Worm (Caenorhabditis elegans) whole organism, mixed stage, embryonic: Measurements from ENCODE around the gene srj-44.

Experiments used
- M03D4.4 ChIP-seq: sonication (generic microtip); optimal IDR thresholded peaks from 2 replicates; lab custom pipeline; 2017; ENCODE audit warnings: mild to moderate bottlenecking, missing genetic modification characterization, missing compliant biosample characterization
- bed-3 ChIP-seq: fragments of 200-800 bp; sonication (Bioruptor generic); optimal IDR thresholded peaks from 3 replicates; lab custom pipeline; 2018; ENCODE audit warnings: mild to moderate bottlenecking, missing genetic modification characterization, moderate library complexity, missing compliant biosample characterization
- blmp-1 ChIP-seq: fragments of 150-350 bp; optimal IDR thresholded peaks from 2 replicates; lab custom pipeline; 2014; ENCODE audit warnings: missing biosample characterization, missing genetic modification characterization
- ceh-39 ChIP-seq: fragments of 150-350 bp; optimal IDR thresholded peaks from 2 replicates; lab custom pipeline; 2014; ENCODE audit warnings: missing biosample characterization, missing genetic modification characterization
- ceh-83 ChIP-seq: fragments of 200-800 bp; sonication (Bioruptor generic); optimal IDR thresholded peaks from 2 replicates; lab custom pipeline; 2018; ENCODE audit warnings: mild to moderate bottlenecking, missing genetic modification characterization, missing compliant biosample characterization
- ces-1 ChIP-seq: fragments of 150-350 bp; optimal IDR thresholded peaks from 2 replicates; lab custom pipeline; 2014; ENCODE audit warnings: missing biosample characterization, missing genetic modification reagents, missing genetic modification characterization
- cnd-1 ChIP-seq: fragments of 200-800 bp; sonication (Bioruptor generic); optimal IDR thresholded peaks from 2 replicates; lab custom pipeline; 2018; ENCODE audit warnings: mild to moderate bottlenecking, missing genetic modification characterization, missing compliant biosample characterization
- elt-1 ChIP-seq: sonication (generic microtip); optimal IDR thresholded peaks from 2 replicates; lab custom pipeline; 2017; ENCODE audit warnings: missing genetic modification characterization, mild to moderate bottlenecking, missing compliant biosample characterization, antibody characterized with exemption, moderate library complexity, borderline replicate concordance; ENCODE audit not compliant: insufficient read depth
- elt-3 ChIP-seq: fragments of 150-350 bp; optimal IDR thresholded peaks from 2 replicates; lab custom pipeline; 2014; ENCODE audit warnings: missing biosample characterization, missing genetic modification characterization
- flh-1 ChIP-seq: fragments of 200-800 bp; sonication (Bioruptor generic); optimal IDR thresholded peaks from 2 replicates; lab custom pipeline; 2018; ENCODE audit warnings: mild to moderate bottlenecking, missing genetic modification characterization, moderate library complexity, missing compliant biosample characterization
- ham-2 ChIP-seq: fragments of 200-800 bp; sonication (Bioruptor generic); optimal IDR thresholded peaks from 2 replicates; lab custom pipeline; 2018; ENCODE audit warnings: mild to moderate bottlenecking, missing genetic modification characterization, missing compliant biosample characterization
- hlh-1 ChIP-seq: fragments of 150-350 bp; optimal IDR thresholded peaks from 2 replicates; lab custom pipeline; 2014; ENCODE audit warnings: missing biosample characterization, missing genetic modification reagents, missing genetic modification characterization
- lin-13 ChIP-seq: fragments of 150-350 bp; optimal IDR thresholded peaks from 2 replicates; lab custom pipeline; 2014; ENCODE audit warnings: missing biosample characterization, missing genetic modification characterization
- lin-32 ChIP-seq: fragments of 200-800 bp; sonication (Bioruptor generic); optimal IDR thresholded peaks from 2 replicates; lab custom pipeline; 2018; ENCODE audit warnings: mild to moderate bottlenecking, missing genetic modification characterization, missing compliant biosample characterization
- lsy-2 ChIP-seq: fragments of 150-350 bp; optimal IDR thresholded peaks from 2 replicates; lab custom pipeline; 2014; ENCODE audit warnings: missing biosample characterization, missing genetic modification characterization
- mab-5 ChIP-seq: fragments of 150-350 bp; optimal IDR thresholded peaks from 2 replicates; lab custom pipeline; 2014; ENCODE audit warnings: missing biosample characterization, missing genetic modification characterization
- mep-1 ChIP-seq: fragments of 150-350 bp; optimal IDR thresholded peaks from 2 replicates; lab custom pipeline; 2017; ENCODE audit warnings: missing biosample characterization, missing genetic modification reagents, missing genetic modification characterization, inconsistent platforms
- mls-2 ChIP-seq: sonication (generic microtip); optimal IDR thresholded peaks from 2 replicates; lab custom pipeline; 2016; ENCODE audit warnings: mild to moderate bottlenecking, missing genetic modification characterization, moderate library complexity, missing compliant biosample characterization
- nhr-12 ChIP-seq: fragments of 150-350 bp; optimal IDR thresholded peaks from 2 replicates; lab custom pipeline; 2014; ENCODE audit warnings: missing biosample characterization, missing genetic modification characterization
- nhr-2 ChIP-seq: fragments of 150-350 bp; optimal IDR thresholded peaks from 2 replicates; lab custom pipeline; 2014; ENCODE audit warnings: missing biosample characterization, missing genetic modification characterization
- nhr-237 ChIP-seq: fragments of 150-350 bp; optimal IDR thresholded peaks from 2 replicates; lab custom pipeline; 2014; ENCODE audit warnings: missing biosample characterization, missing genetic modification characterization
- nhr-28 ChIP-seq: fragments of 150-350 bp; optimal IDR thresholded peaks from 2 replicates; lab custom pipeline; 2014; ENCODE audit warnings: missing biosample characterization, missing genetic modification characterization
- nhr-76 ChIP-seq: sonication (generic microtip); optimal IDR thresholded peaks from 2 replicates; lab custom pipeline; 2017; ENCODE audit warnings: missing biosample characterization, missing genetic modification characterization
- pha-4 ChIP-seq: fragments of 150-350 bp; optimal IDR thresholded peaks from 2 replicates; lab custom pipeline; 2018; ENCODE audit warnings: missing biosample characterization, missing genetic modification reagents, missing genetic modification characterization
- snpc-4 ChIP-seq: fragments of 150-350 bp; optimal IDR thresholded peaks from 2 replicates; lab custom pipeline; 2014; ENCODE audit warnings: missing biosample characterization, missing genetic modification characterization
- sptf-1 ChIP-seq: sonication (generic microtip); optimal IDR thresholded peaks from 2 replicates; lab custom pipeline; 2017; ENCODE audit warnings: mild to moderate bottlenecking, missing genetic modification characterization, moderate library complexity, missing compliant biosample characterization
- tbx-8 ChIP-seq: fragments of 200-800 bp; sonication (Bioruptor generic); optimal IDR thresholded peaks from 2 replicates; lab custom pipeline; 2018; ENCODE audit warnings: mild to moderate bottlenecking, missing genetic modification characterization, moderate library complexity, missing compliant biosample characterization
- unc-39 ChIP-seq: fragments of 150-350 bp; optimal IDR thresholded peaks from 2 replicates; lab custom pipeline; 2014; ENCODE audit warnings: missing biosample characterization, missing genetic modification characterization
- unc-62 ChIP-seq: fragments of 150-350 bp; optimal IDR thresholded peaks from 2 replicates; lab custom pipeline; 2014; ENCODE audit warnings: missing biosample characterization, missing genetic modification reagents, missing genetic modification characterization
- zip-8 ChIP-seq: fragments of 150-350 bp; optimal IDR thresholded peaks from 2 replicates; lab custom pipeline; 2014; ENCODE audit warnings: missing biosample characterization, missing genetic modification characterization
- ztf-11 ChIP-seq: fragments of 150-350 bp; optimal IDR thresholded peaks from 2 replicates; lab custom pipeline; 2014; ENCODE audit warnings: missing biosample characterization, missing genetic modification characterization

The srj-44 gene

DNA sequence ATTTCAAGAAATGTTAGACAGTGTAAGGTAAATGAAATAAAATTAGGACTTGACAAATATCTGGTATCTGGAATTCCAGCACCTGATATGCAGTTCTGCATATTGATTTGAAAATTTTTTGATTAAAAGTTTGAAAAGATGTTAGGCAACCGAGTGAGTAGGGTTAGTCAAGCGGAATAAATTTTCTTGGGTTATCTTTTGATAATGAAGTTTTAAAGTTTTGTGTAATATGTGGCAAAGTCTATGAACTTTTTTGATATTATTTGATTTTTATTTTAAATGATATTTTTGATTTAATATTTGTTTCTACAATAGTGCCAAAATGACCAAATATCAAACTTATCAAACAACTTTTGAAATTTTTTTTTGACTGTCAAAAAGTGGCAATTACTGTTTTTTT, 23.8 kb upstream of the srj-44 start, which contains the start of gene srh-241:
Gene srh-241, minus strand, starts transcription at position 101 of the 400 bp plus-strand sequence.
- TF ChIP-seq bed-3 (GFP tag; lab: Kevin White, UChicago), result no peak
- TF ChIP-seq nhr-237 (tag; lab: Kevin White, UChicago), result no peak
- TF ChIP-seq unc-39, result no peak
- TF ChIP-seq nhr-2 (tag; lab: Kevin White, UChicago), result no peak
- no peak for TF ChIP-seq mep-1 (tag; lab: Kevin White, UChicago)
- no peak for TF ChIP-seq ztf-11 (tag; lab: Kevin White, UChicago)
- no peak for TF ChIP-seq lin-32 (GFP tag; lab: Kevin White, UChicago)
- TF ChIP-seq lin-13, result no peak
- no peak for TF ChIP-seq mab-5 (tag; lab: Kevin White, UChicago)
- TF ChIP-seq tbx-8 (GFP tag; lab: Kevin White, UChicago), result no peak
- TF ChIP-seq hlh-1, result no peak
- TF ChIP-seq ceh-39 (tag; lab: Kevin White, UChicago), result no peak
- TF ChIP-seq unc-62, result no peak
- no peak for TF ChIP-seq M03D4.4 (tag; lab: Kevin White, UChicago)
- no peak for TF ChIP-seq nhr-76 (tag; lab: Kevin White, UChicago)
- TF ChIP-seq snpc-4 (tag; lab: Kevin White, UChicago), result no peak
- no peak for TF ChIP-seq elt-1 (tag; lab: Kevin White, UChicago)
- TF ChIP-seq zip-8 (tag; lab: Kevin White, UChicago), result no peak
- TF ChIP-seq cnd-1 (tag; lab: Kevin White, UChicago), result no peak

DNA sequence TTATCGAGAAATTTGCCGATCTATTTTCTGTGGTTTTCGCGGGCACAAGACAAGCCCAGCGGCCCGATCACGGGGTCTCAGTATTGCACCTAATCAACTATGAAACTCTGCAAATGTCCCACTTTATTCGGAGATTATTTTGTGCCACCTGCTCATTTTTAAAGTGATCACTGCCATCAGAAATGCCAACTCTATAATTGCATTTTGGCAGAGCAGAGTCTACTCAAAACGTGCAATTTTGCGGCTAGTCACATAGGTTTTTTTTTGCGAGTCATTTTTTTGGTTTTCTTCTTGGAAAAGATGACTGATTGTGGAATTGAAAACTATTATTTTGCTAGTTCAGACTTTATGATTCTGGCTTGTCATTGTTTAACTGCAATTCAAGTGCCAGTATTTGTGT, 19.2 kb upstream of the srj-44 start, which contains the start of gene srh-240:
Gene srh-240, plus strand, starts transcription at position 301 of the 400 bp plus-strand sequence.
- TF ChIP-seq flh-1 (GFP tag; lab: Kevin White, UChicago) (no peak), nhr-28 (no peak), ham-2 (no peak), nhr-76 (tag; lab: Kevin White, UChicago) (no peak), elt-3 (no peak), cnd-1 (tag; lab: Kevin White, UChicago) (no peak), mls-2 (no peak), pha-4 (no peak), mep-1 (tag; lab: Kevin White, UChicago) (no peak), lin-13 (no peak), elt-1 (tag; lab: Kevin White, UChicago) (no peak), zip-8 (tag; lab: Kevin White, UChicago) (no peak), bed-3 (GFP tag; lab: Kevin White, UChicago) (no peak), sptf-1 (tag; lab: Kevin White, UChicago) (no peak), nhr-12 (tag; lab: Kevin White, UChicago) (no peak), nhr-237 (tag; lab: Kevin White, UChicago) (no peak), ceh-39 (tag; lab: Kevin White, UChicago) (no peak)

DNA sequence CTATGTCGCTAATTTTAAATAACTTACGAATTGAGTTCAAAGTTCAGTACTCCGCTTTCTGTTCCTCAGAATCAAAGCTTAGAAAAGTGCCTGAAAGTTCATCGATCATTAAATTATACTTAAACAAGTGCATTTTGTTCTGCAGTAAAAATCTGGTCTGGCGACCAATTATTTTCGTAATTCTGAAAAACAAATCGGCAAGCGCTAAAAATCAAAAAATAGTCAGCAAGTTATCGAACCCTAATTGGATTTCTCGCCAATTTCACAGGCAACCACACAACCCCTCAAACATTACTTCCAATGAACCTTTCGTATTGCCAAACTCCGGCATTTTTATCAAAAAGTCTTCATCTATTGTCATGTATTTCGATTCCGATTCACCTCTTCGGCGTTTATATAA, 17.4 kb upstream of the srj-44 start, which contains the start of gene srh-272:
Gene srh-272, plus strand, starts transcription at position 301 of the 400 bp plus-strand sequence.
- TF ChIP-seq blmp-1 (tag; lab: Kevin White, UChicago) (no peak), ztf-11 (tag; lab: Kevin White, UChicago) (no peak), nhr-12 (tag; lab: Kevin White, UChicago) (no peak), snpc-4 (tag; lab: Kevin White, UChicago) (no peak), unc-39 (no peak), ceh-83 (GFP tag; lab: Kevin White, UChicago) (no peak), cnd-1 (tag; lab: Kevin White, UChicago) (no peak), sptf-1 (tag; lab: Kevin White, UChicago) (no peak), nhr-28 (no peak)

DNA sequence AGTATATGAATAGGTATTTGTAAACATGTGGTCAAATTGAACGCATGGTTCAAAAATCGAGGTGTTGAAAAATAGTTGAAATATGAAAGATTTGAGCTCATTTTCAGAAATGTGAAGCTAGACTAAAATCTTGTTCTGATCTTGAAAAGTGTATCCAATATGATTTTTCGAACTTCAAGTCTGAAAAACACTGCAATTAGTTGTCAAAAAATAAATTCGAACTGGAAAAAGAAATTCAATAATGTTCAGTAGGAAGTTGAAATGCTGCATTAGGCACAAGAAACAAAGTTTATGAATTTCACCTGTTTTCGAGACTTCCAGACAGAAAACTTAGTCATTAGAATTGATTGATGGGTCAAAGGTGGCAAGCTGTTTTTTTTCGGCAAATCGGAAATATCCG, 15.8 kb upstream of the srj-44 start, which contains the start of gene srh-270:
Gene srh-270, minus strand, starts transcription at position 101 of the 400 bp plus-strand sequence.
- TF ChIP-seq nhr-237 (tag; lab: Kevin White, UChicago) (no peak), M03D4.4 (tag; lab: Kevin White, UChicago) (no peak), nhr-28 (no peak), blmp-1 (tag; lab: Kevin White, UChicago) (no peak), mep-1 (tag; lab: Kevin White, UChicago) (no peak), snpc-4 (tag; lab: Kevin White, UChicago) (no peak), flh-1 (GFP tag; lab: Kevin White, UChicago) (no peak), ztf-11 (tag; lab: Kevin White, UChicago) (no peak), bed-3 (GFP tag; lab: Kevin White, UChicago) (no peak), nhr-12 (tag; lab: Kevin White, UChicago) (no peak), elt-3 (no peak)
- TF ChIP-seq, all 35 proteins: peak for 0

DNA sequence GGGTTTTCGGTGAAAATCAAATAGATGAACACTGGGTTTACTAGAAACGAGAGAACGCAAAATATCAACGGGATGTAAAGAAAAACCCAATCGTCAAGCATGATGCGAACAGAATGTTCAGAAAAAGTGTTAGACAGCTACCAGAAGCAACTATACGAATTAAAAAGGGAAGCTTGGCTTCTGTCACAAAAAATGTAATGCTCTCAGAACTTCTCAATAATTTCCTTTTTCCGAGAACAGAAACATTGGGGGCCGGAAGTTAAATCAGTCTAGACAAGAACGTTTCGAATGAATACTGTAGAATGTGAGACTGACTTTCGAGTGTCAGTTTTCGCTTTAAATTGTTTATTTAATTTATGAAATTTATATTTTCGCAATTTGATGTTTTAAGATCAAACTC, 14.1 kb upstream of the srj-44 start, which contains the start of gene srj-54:
Gene srj-54, minus strand, starts transcription at position 101 of the 400 bp plus-strand sequence.
- TF ChIP-seq ces-1 (GFP tag; lab: Kevin White, UChicago), result no peak
- no peak for TF ChIP-seq lin-32 (GFP tag; lab: Kevin White, UChicago)
- no peak for TF ChIP-seq unc-39
- no peak for TF ChIP-seq sptf-1 (tag; lab: Kevin White, UChicago)
- TF ChIP-seq nhr-2 (tag; lab: Kevin White, UChicago), result no peak
- TF ChIP-seq lsy-2 (tag; lab: Kevin White, UChicago), result no peak
- TF ChIP-seq flh-1 (GFP tag; lab: Kevin White, UChicago), result no peak
- TF ChIP-seq unc-62, result no peak
- TF ChIP-seq ceh-83 (GFP tag; lab: Kevin White, UChicago), result no peak
